Fruit fly (Drosophila melanogaster) whole organism, embryonic: Measurements from ENCODE around the gene Idua.

Experiments used
- Asciz ChIP-seq: fragments of 200-800 bp; sonication (Bioruptor generic); optimal IDR thresholded peaks from 2 replicates; lab custom pipeline; 2017; ENCODE audit warnings: missing biosample characterization, mild to moderate bottlenecking, missing genetic modification characterization, missing genetic modification reagents
- B-H1 ChIP-seq: fragments of 200-800 bp; sonication (Bioruptor generic); IDR thresholded peaks from 3 replicates; pipeline ENCODE4 v1.3.6; 2022; ENCODE audit warnings: missing biosample characterization, missing genetic modification characterization
- Blimp-1 ChIP-seq: fragments of 200-800 bp; sonication (Bioruptor generic); optimal IDR thresholded peaks from 3 replicates; lab custom pipeline; 2018; ENCODE audit warnings: missing biosample characterization, missing genetic modification characterization, mild to moderate bottlenecking, moderate library complexity, missing genetic modification reagents
- CG10274 ChIP-seq: fragments of 200-800 bp; sonication (Bioruptor generic); optimal IDR thresholded peaks from 3 replicates; lab custom pipeline; 2017; ENCODE audit warnings: missing biosample characterization, mild to moderate bottlenecking, missing genetic modification characterization
- CG11504 ChIP-seq: fragments of 200-800 bp; sonication (Bioruptor generic); optimal IDR thresholded peaks from 3 replicates; lab custom pipeline; 2019; ENCODE audit warnings: missing biosample characterization, mild to moderate bottlenecking, missing genetic modification characterization, moderate library complexity
- CG11696 ChIP-seq: fragments of 200-800 bp; sonication (Bioruptor generic); IDR thresholded peaks from 2 replicates; pipeline ENCODE4 v1.3.6; 2022; ENCODE audit warnings: missing biosample characterization, missing genetic modification characterization
- CG12659 ChIP-seq: fragments of 200-800 bp; sonication (Bioruptor generic); optimal IDR thresholded peaks from 3 replicates; lab custom pipeline; 2017; ENCODE audit warnings: mild to moderate bottlenecking, missing biosample characterization, missing genetic modification reagents, missing genetic modification characterization
- CG15011 ChIP-seq: fragments of 200-800 bp; sonication (Bioruptor generic); optimal IDR thresholded peaks from 3 replicates; lab custom pipeline; 2018; ENCODE audit warnings: missing biosample characterization, mild to moderate bottlenecking, missing genetic modification characterization
- CG17385 ChIP-seq: fragments of 200-800 bp; sonication (Bioruptor generic); optimal IDR thresholded peaks from 3 replicates; lab custom pipeline; 2018; ENCODE audit warnings: missing biosample characterization, mild to moderate bottlenecking, missing genetic modification characterization
- CG2120 ChIP-seq: fragments of 200-800 bp; sonication (Bioruptor generic); optimal IDR thresholded peaks from 3 replicates; lab custom pipeline; 2016; ENCODE audit warnings: missing biosample characterization, missing genetic modification characterization
- CG2678 ChIP-seq: fragments of 200-800 bp; sonication (Bioruptor generic); optimal IDR thresholded peaks from 3 replicates; lab custom pipeline; 2019; ENCODE audit warnings: missing biosample characterization, mild to moderate bottlenecking, missing genetic modification characterization, moderate library complexity
- CG30020 ChIP-seq: fragments of 200-800 bp; optimal IDR thresholded peaks from 2 replicates; lab custom pipeline; 2019; ENCODE audit warnings: missing biosample characterization, mild to moderate bottlenecking, missing genetic modification characterization, moderate library complexity
- CG34224 ChIP-seq: fragments of 200-800 bp; sonication (Bioruptor generic); IDR thresholded peaks from 3 replicates; pipeline ENCODE4 v1.3.6; 2022; ENCODE audit warnings: missing biosample characterization, missing genetic modification characterization; ENCODE audit not compliant: partially characterized antibody
- CG4404 ChIP-seq: fragments of 200-800 bp; sonication (Bioruptor generic); IDR thresholded peaks from 2 replicates; pipeline ENCODE4 v1.3.6; 2022; ENCODE audit warnings: missing biosample characterization, missing genetic modification characterization
- CG4730 ChIP-seq: fragments of 200-800 bp; sonication (Bioruptor generic); IDR thresholded peaks from 2 replicates; pipeline ENCODE4 v1.3.6; 2022; ENCODE audit warnings: missing biosample characterization, missing genetic modification characterization
- CG7357 ChIP-seq: fragments of 200-800 bp; sonication (Bioruptor generic); IDR thresholded peaks from 3 replicates; pipeline ENCODE4 v1.3.6; 2022; ENCODE audit warnings: missing biosample characterization, missing genetic modification characterization
- CG8359 ChIP-seq: fragments of 200-800 bp; sonication (Bioruptor generic); optimal IDR thresholded peaks from 2 replicates; lab custom pipeline; 2017; ENCODE audit warnings: missing biosample characterization, mild to moderate bottlenecking, missing genetic modification characterization, borderline replicate concordance
- CG9609 ChIP-seq: fragments of 200-800 bp; sonication (Bioruptor generic); optimal IDR thresholded peaks from 3 replicates; lab custom pipeline; 2016; ENCODE audit warnings: missing biosample characterization, missing genetic modification characterization
- CHES-1-like ChIP-seq: fragments of 200-800 bp; sonication (Bioruptor generic); optimal IDR thresholded peaks from 2 replicates; lab custom pipeline; 2016; ENCODE audit warnings: missing biosample characterization, missing genetic modification characterization
- CoRest ChIP-seq: fragments of 200-800 bp; sonication (Bioruptor generic); optimal IDR thresholded peaks from 3 replicates; lab custom pipeline; 2018; ENCODE audit warnings: missing biosample characterization, mild to moderate bottlenecking, missing genetic modification characterization, moderate library complexity
- Dp ChIP-seq: fragments of 200-800 bp; sonication (Bioruptor generic); optimal IDR thresholded peaks from 2 replicates; lab custom pipeline; 2018; ENCODE audit warnings: missing biosample characterization, mild to moderate bottlenecking, missing genetic modification characterization, moderate library complexity
- E2f1 ChIP-seq: fragments of 200-800 bp; sonication (Bioruptor generic); IDR thresholded peaks from 2 replicates; pipeline ENCODE4 v1.3.6; 2022; ENCODE audit warnings: missing biosample characterization, missing genetic modification characterization
- ERR ChIP-seq: fragments of 200-800 bp; sonication (Bioruptor generic); optimal IDR thresholded peaks from 2 replicates; lab custom pipeline; 2016; ENCODE audit warnings: missing biosample characterization, missing genetic modification characterization
- Myb ChIP-seq: fragments of 200-800 bp; sonication (Bioruptor generic); optimal IDR thresholded peaks from 2 replicates; lab custom pipeline; 2016; ENCODE audit warnings: missing biosample characterization, missing genetic modification characterization
- Rx ChIP-seq: fragments of 200-800 bp; sonication (Bioruptor generic); IDR thresholded peaks from 2 replicates; pipeline ENCODE4 v1.3.6; 2022; ENCODE audit warnings: missing biosample characterization, missing genetic modification characterization
- Sox102F ChIP-seq: fragments of 200-800 bp; sonication (Bioruptor generic); optimal IDR thresholded peaks from 2 replicates; lab custom pipeline; 2018; ENCODE audit warnings: missing biosample characterization, mild to moderate bottlenecking, missing genetic modification characterization, moderate library complexity
- Sry-δ ChIP-seq: fragments of 200-800 bp; sonication (Bioruptor generic); optimal IDR thresholded peaks from 2 replicates; lab custom pipeline; 2016; ENCODE audit warnings: missing biosample characterization, missing genetic modification characterization
- Xbp1 ChIP-seq: fragments of 200-800 bp; sonication (Bioruptor generic); optimal IDR thresholded peaks from 3 replicates; lab custom pipeline; 2016; ENCODE audit warnings: missing biosample characterization, mild to moderate bottlenecking, missing genetic modification characterization
- az2 ChIP-seq: fragments of 200-800 bp; sonication (Bioruptor generic); optimal IDR thresholded peaks from 3 replicates; lab custom pipeline; 2016; ENCODE audit warnings: missing biosample characterization, missing genetic modification characterization
- bcd ChIP-seq: fragments of 200-800 bp; sonication (Bioruptor generic); optimal IDR thresholded peaks from 2 replicates; lab custom pipeline; 2017; ENCODE audit warnings: missing biosample characterization, mild to moderate bottlenecking, missing genetic modification characterization
- bsh ChIP-seq, 2 experiments: fragments of 200-800 bp; sonication (Bioruptor generic); optimal IDR thresholded peaks; 2 replicates each; lab custom pipeline; 2017 to 2018; ENCODE audit warnings: mild to moderate bottlenecking in 2 of 2, missing biosample characterization in 2 of 2, missing genetic modification characterization in 2 of 2, moderate library complexity in 1 of 2
- corto ChIP-seq: fragments of 200-800 bp; sonication (Bioruptor generic); optimal IDR thresholded peaks from 2 replicates; lab custom pipeline; 2016; ENCODE audit warnings: missing biosample characterization, mild to moderate bottlenecking, missing genetic modification characterization, moderate library complexity
- cwo ChIP-seq: fragments of 200-800 bp; sonication (Bioruptor generic); optimal IDR thresholded peaks from 3 replicates; lab custom pipeline; 2017; ENCODE audit warnings: missing biosample characterization, missing genetic modification characterization, mild to moderate bottlenecking, moderate library complexity, missing genetic modification reagents
- dimm ChIP-seq: fragments of 200-800 bp; sonication (Bioruptor generic); IDR thresholded peaks from 2 replicates; pipeline ENCODE4 v1.3.6; 2022; ENCODE audit warnings: missing biosample characterization, missing genetic modification characterization
- dmrt99B ChIP-seq: fragments of 200-800 bp; sonication (Bioruptor generic); optimal IDR thresholded peaks from 2 replicates; lab custom pipeline; 2018; ENCODE audit warnings: missing biosample characterization, mild to moderate bottlenecking, missing genetic modification characterization, moderate library complexity
- emc ChIP-seq: fragments of 200-800 bp; sonication (Bioruptor generic); optimal IDR thresholded peaks from 2 replicates; lab custom pipeline; 2016; ENCODE audit warnings: missing biosample characterization, missing genetic modification characterization
- hkb ChIP-seq, 2 experiments: fragments of 200-800 bp in 1 of 2; fragments of >200 bp in 1 of 2; sonication (Bioruptor generic) in 1 of 2; IDR thresholded peaks in 1 of 2; optimal IDR thresholded peaks in 1 of 2; 2 replicates each; pipeline versions ENCODE4 v1.3.6 to Lab custom; 2017 to 2022; ENCODE audit warnings: missing biosample characterization in 1 of 2, missing genetic modification characterization in 1 of 2
- lab ChIP-seq: fragments of 200-800 bp; sonication (Bioruptor generic); optimal IDR thresholded peaks from 3 replicates; lab custom pipeline; 2017; ENCODE audit warnings: missing biosample characterization, missing genetic modification characterization, mild to moderate bottlenecking, moderate library complexity, missing genetic modification reagents
- lmd ChIP-seq: fragments of 200-800 bp; sonication (Bioruptor generic); IDR thresholded peaks from 2 replicates; pipeline ENCODE4 v1.3.6; 2022; ENCODE audit warnings: missing biosample characterization, missing genetic modification characterization
- lov ChIP-seq, 2 experiments: fragments of 200-800 bp in 1 of 2; fragments of >200 bp in 1 of 2; sonication (Bioruptor generic) in 1 of 2; IDR thresholded peaks in 1 of 2; optimal IDR thresholded peaks in 1 of 2; 2 replicates in 1 of 2; 3 replicates in 1 of 2; pipeline versions ENCODE4 v1.3.6 to Lab custom; 2017 to 2022; ENCODE audit warnings: missing biosample characterization in 1 of 2, missing genetic modification characterization in 1 of 2
- mam ChIP-seq: fragments of 200-800 bp; sonication (Bioruptor generic); optimal IDR thresholded peaks from 3 replicates; lab custom pipeline; 2016; ENCODE audit warnings: missing biosample characterization, missing genetic modification characterization
- prd ChIP-seq, 3 experiments: fragments of >200 bp in 2 of 3; fragments of 200-800 bp in 1 of 3; sonication (Bioruptor generic) in 1 of 3; optimal IDR thresholded peaks in 2 of 3; IDR thresholded peaks in 1 of 3; 2 replicates in 2 of 3; 3 replicates in 1 of 3; pipeline versions ENCODE4 v1.3.6 to Lab custom; 2017 to 2022; ENCODE audit warnings: missing biosample characterization in 1 of 3, missing genetic modification characterization in 1 of 3
- row ChIP-seq: fragments of 200-800 bp; sonication (Bioruptor generic); IDR thresholded peaks from 3 replicates; pipeline ENCODE4 v1.3.6; 2022; ENCODE audit warnings: missing biosample characterization, missing genetic modification characterization
- sens ChIP-seq: fragments of 200-800 bp; sonication (Bioruptor generic); peaks from one replicate; lab custom pipeline; 2016; ENCODE audit warnings: missing biosample characterization, missing genetic modification characterization
- ttk ChIP-seq: fragments of 200-800 bp; sonication (Bioruptor generic); IDR thresholded peaks from 2 replicates; pipeline ENCODE4 v2.1.2; 2022; ENCODE audit warnings: missing biosample characterization, missing genetic modification characterization
- unpg ChIP-seq: fragments of 200-800 bp; sonication (Bioruptor generic); optimal IDR thresholded peaks from 3 replicates; lab custom pipeline; 2018; ENCODE audit warnings: missing biosample characterization, mild to moderate bottlenecking, missing genetic modification characterization, moderate library complexity

The Idua gene

DNA sequence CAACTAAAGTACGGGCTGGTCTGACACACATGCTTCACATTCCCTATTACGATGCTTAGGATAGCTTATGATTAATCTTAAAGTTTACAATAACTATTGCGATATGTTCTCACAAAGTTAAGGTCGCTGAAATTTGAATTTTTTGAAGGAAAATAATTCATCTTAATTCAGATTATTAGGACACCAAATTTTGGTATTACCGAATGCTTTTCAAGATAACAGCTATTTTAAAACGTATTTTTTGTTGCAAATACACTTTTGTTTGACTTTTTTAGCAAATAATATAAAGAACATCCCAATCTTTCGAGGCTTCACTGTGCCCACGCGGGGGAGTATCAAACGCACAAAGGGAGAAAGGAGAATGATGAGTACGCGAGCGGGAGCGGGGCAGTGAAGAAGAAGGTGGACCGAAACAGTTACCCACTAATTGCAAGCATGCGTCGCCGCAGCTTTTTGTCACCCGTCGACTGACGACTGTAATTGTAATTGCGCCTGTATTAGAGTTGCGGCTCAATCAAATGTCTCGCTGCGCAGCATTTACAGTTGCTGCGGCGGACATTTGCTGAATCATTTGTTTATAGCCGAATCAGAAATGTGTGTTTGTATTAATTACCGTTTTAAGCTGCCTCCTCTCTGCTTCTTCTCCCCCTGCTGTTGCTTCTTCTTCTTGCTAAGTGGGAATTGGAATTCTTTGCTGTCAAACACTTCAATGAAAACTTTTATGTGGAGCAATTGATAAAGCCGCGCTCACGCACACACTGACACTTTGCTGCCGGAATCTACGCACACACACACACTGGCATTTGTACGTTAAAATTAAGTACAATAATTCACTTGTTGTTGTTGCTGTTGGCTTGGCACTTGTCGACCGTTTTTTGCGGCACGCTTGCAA, 46.7 kb downstream of the Idua start:
- TF ChIP-seq Myb (GFP tag; lab: Kevin White, UChicago) (peak; percentile 17), CG2120 (GFP tag; lab: Kevin White, UChicago) (peak; percentile 66), dmrt99B (tag; lab: Kevin White, UChicago) (peak; percentile 34), Asciz (no peak), Xbp1 (GFP tag; lab: Kevin White, UChicago) (peak; percentile 38), CG8359 (GFP tag; lab: Kevin White, UChicago) (no peak), bcd (peak; percentile 21), Sox102F (peak; percentile 43), CG11696 (GFP tag; lab: Robert Waterston, UW) (0 out of 2 replicates have a peak, but pooled peaks have one; percentile 13), Rx (GFP tag; lab: Robert Waterston, UW) (no peak), mam (GFP tag; lab: Kevin White, UChicago) (peak; percentile 33), lab (GFP tag; lab: Kevin White, UChicago) (peak; percentile 3), CG15011 (GFP tag; lab: Kevin White, UChicago) (no peak), ttk (no peak), hkb (optimal IDR thresholded peaks at IDR 0.05; lab: Kevin White, UChicago) (no peak), hkb (GFP tag; IDR thresholded peaks at IDR 0.05; lab: Robert Waterston, UW) (no peak), CG34224 (GFP tag; lab: Robert Waterston, UW) (no peak), CG7357 (GFP tag; lab: Robert Waterston, UW) (no peak), CHES-1-like (GFP tag; lab: Kevin White, UChicago) (no peak), CG2678 (tag; lab: Kevin White, UChicago) (peak; percentile 41), B-H1 (GFP tag; lab: Robert Waterston, UW) (no peak), CG4730 (GFP tag; lab: Robert Waterston, UW) (no peak), CG11504 (no peak), CG4404 (no peak), Dp (GFP tag; lab: Kevin White, UChicago) (no peak), CoRest (tag; lab: Kevin White, UChicago) (peak; percentile 7), emc (GFP tag; lab: Kevin White, UChicago) (no peak), cwo (GFP tag; lab: Kevin White, UChicago) (no peak), row (GFP tag; lab: Robert Waterston, UW) (peak; percentile 37; the same call in 2 of the 3 replicates), az2 (GFP tag; lab: Kevin White, UChicago) (peak; percentile 4), CG9609 (GFP tag; lab: Kevin White, UChicago) (no peak), lmd (GFP tag; lab: Robert Waterston, UW) (peak; percentile 34; the same call in 1 of the 2 replicates), Sry-δ (GFP tag; lab: Kevin White, UChicago) (no peak), corto (no peak), sens (peak; percentile 83), CG12659 (GFP tag; lab: Kevin White, UChicago) (no peak), prd (optimal IDR thresholded peaks at IDR 0.05; lab: Kevin White, UChicago) (no peak), prd (GFP tag; IDR thresholded peaks at IDR 0.05; lab: Robert Waterston, UW) (0 out of 3 replicates have a peak, but pooled peaks have one; percentile 33), CG10274 (GFP tag; lab: Kevin White, UChicago) (no peak), Blimp-1 (GFP tag; lab: Kevin White, UChicago) (peak; percentile 5), dimm (no peak), unpg (GFP tag; lab: Kevin White, UChicago) (peak; percentile 6), CG17385 (GFP tag; lab: Kevin White, UChicago) (peak; percentile 71), bsh (GFP tag; optimal IDR thresholded peaks at IDR 0.05; lab: Kevin White, UChicago) (peak in 1 of 2 experiments; percentile 18), E2f1 (GFP tag; lab: Robert Waterston, UW) (no peak), CG30020 (tag; lab: Kevin White, UChicago) (no peak), lov (optimal IDR thresholded peaks at IDR 0.05; lab: Kevin White, UChicago) (no peak), lov (GFP tag; IDR thresholded peaks at IDR 0.05; lab: Robert Waterston, UW) (no peak), ERR (no peak)
